Worm (Caenorhabditis elegans): ENCODE data around the gene atp-4.

DNA sequence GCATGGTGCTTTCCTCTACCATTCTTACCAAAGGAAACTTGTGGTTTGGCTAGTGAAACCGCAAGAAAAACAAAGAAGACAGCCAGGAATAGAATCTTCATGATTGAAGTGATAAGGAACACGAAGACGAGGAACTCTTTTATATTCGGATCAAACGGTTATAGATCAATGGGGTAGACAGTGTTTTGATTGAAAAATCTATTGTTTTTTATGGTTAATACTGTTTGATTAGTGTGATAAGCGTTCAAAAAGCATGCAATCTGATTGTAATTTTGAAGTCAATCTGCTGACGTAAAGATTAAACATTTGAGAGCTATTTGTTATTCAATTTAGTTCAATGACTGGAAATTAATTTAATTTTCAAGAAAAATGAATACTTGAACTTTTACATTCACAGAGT is 37.3 kb downstream of the atp-4 start, which contains the start of gene F57F4.2:
- TF ChIP-seq ceh-62 (tag; optimal IDR thresholded peaks at IDR 0.05), result no peak
- TF ChIP-seq lin-15B (tag; optimal IDR thresholded peaks at IDR 0.05), result no peak
- no peak for TF ChIP-seq mxl-3 (GFP tag; optimal IDR thresholded peaks at IDR 0.05)
- no peak for TF ChIP-seq unc-130 (GFP tag; optimal IDR thresholded peaks at IDR 0.05)
- TF ChIP-seq unc-62 (GFP tag; optimal IDR thresholded peaks at IDR 0.05 in 1 of 2), result no peak
- no peak for TF ChIP-seq unc-62 (tag; optimal IDR thresholded peaks at IDR 0.05)

All from whole organism, L4 larva.